Worm (Caenorhabditis elegans): ENCODE measurements around the gene F11A5.13.

- TF ChIP-seq ama-1 (optimal IDR thresholded peaks at IDR 0.05) (no peak), skn-1 (tag; optimal IDR thresholded peaks at IDR 0.05) (no peak)
These were observed 16.1 kb downstream of the F11A5.13 start, which contains the start of gene F11A5.16 for ce11 chrV:16210257-16211002.

Data from whole organism, L3 larva.